Fruit fly (Drosophila melanogaster): ENCODE results near the gene ATPsynE.

The ATPsynE gene

dm6 chr3R:14353733-14354152, 27.0 kb downstream of the ATPsynE start (continued):
- TF ChIP-seq CG16815 (GFP tag; optimal IDR thresholded peaks at IDR 0.05) (peak; percentile 39), CG13424 (tag; optimal IDR thresholded peaks at IDR 0.05) (peak; percentile 71), CG4328 (GFP tag; optimal IDR thresholded peaks at IDR 0.05) (peak; percentile 9), Dad (GFP tag; optimal IDR thresholded peaks at IDR 0.05) (no peak), CG3163 (GFP tag; optimal IDR thresholded peaks at IDR 0.05) (no peak), CG8924 (tag; optimal IDR thresholded peaks at IDR 0.05) (peak; percentile 81), nerfin-2 (GFP tag; IDR thresholded peaks at IDR 0.05; ENCODE audit: partially characterized antibody) (no peak), CG10267 (tag; optimal IDR thresholded peaks at IDR 0.05) (peak; percentile 71), Hmx (GFP tag; optimal IDR thresholded peaks at IDR 0.05) (no peak), Mes4 (GFP tag; optimal IDR thresholded peaks at IDR 0.05) (no peak), twi (tag; optimal IDR thresholded peaks at IDR 0.05) (peak; percentile 21), CG14710 (tag; optimal IDR thresholded peaks at IDR 0.05) (peak; percentile 72), Myb (GFP tag; optimal IDR thresholded peaks at IDR 0.05) (no peak), CG13287 (GFP tag; IDR thresholded peaks at IDR 0.05; ENCODE audit: partially characterized antibody) (no peak), Deaf1 (tag; optimal IDR thresholded peaks at IDR 0.05) (peak; percentile 40), bowl (GFP tag; IDR thresholded peaks at IDR 0.05) (no peak), exex (tag; optimal IDR thresholded peaks at IDR 0.05) (peak; percentile 14), sim (GFP tag; IDR thresholded peaks at IDR 0.05) (peak; percentile 18; the same call in 1 of the 2 replicates), CG5245 (GFP tag; optimal IDR thresholded peaks at IDR 0.05) (peak; percentile 49), abd-A (tag; optimal IDR thresholded peaks at IDR 0.05) (no peak), dm (GFP tag; optimal IDR thresholded peaks at IDR 0.05) (no peak), CTCF (GFP tag; optimal IDR thresholded peaks at IDR 0.05) (peak; percentile 35), gt (GFP tag; IDR thresholded peaks at IDR 0.05) (no peak), klu (GFP tag; IDR thresholded peaks at IDR 0.05) (peak; percentile 42; the same call in 1 of the 2 replicates), tx (GFP tag; optimal IDR thresholded peaks at IDR 0.05) (no peak), HLHmδ (GFP tag; optimal IDR thresholded peaks at IDR 0.05) (no peak), tna (GFP tag; IDR thresholded peaks at IDR 0.05; ENCODE audit: partially characterized antibody) (no peak), CG12659 (GFP tag; optimal IDR thresholded peaks at IDR 0.05) (peak; percentile 59), Ravus (GFP tag; IDR thresholded peaks at IDR 0.05) (no peak), Stat92E (GFP tag; optimal IDR thresholded peaks at IDR 0.05) (no peak), lab (GFP tag; optimal IDR thresholded peaks at IDR 0.05) (peak; percentile 90), sna (GFP tag; IDR thresholded peaks at IDR 0.05; ENCODE audit: partially characterized antibody) (no peak), CG4854 (GFP tag; optimal IDR thresholded peaks at IDR 0.05) (peak; percentile 4), B-H2 (GFP tag; optimal IDR thresholded peaks at IDR 0.05) (no peak), ro (GFP tag; IDR thresholded peaks at IDR 0.05) (no peak; the same call in 1 of the 2 replicates), jing (GFP tag; optimal IDR thresholded peaks at IDR 0.05) (peak; percentile 0), nom (GFP tag; optimal IDR thresholded peaks at IDR 0.05) (peak; percentile 87), pb (GFP tag; optimal IDR thresholded peaks at IDR 0.05) (no peak), gro (GFP tag; optimal IDR thresholded peaks at IDR 0.05) (no peak), CG10274 (GFP tag; optimal IDR thresholded peaks at IDR 0.05) (no peak), Dref (GFP tag; IDR thresholded peaks at IDR 0.05) (no peak), nmo (GFP tag; optimal IDR thresholded peaks at IDR 0.05) (peak; percentile 74), Asciz (GFP tag; optimal IDR thresholded peaks at IDR 0.05) (peak; percentile 85), MTF-1 (GFP tag; optimal IDR thresholded peaks at IDR 0.05; ENCODE audit: borderline replicate concordance) (peak; percentile 20), CG2202 (tag; optimal IDR thresholded peaks at IDR 0.05) (no peak), dmrt99B (tag; optimal IDR thresholded peaks at IDR 0.05) (peak; percentile 89), lilli (GFP tag; optimal IDR thresholded peaks at IDR 0.05) (peak; percentile 18), CG10979 (tag; optimal IDR thresholded peaks at IDR 0.05) (peak; percentile 82), CG6254 (GFP tag; optimal IDR thresholded peaks at IDR 0.05) (peak; percentile 62), CG7372 (GFP tag; IDR thresholded peaks at IDR 0.05) (peak; percentile 44), Atf3 (GFP tag; optimal IDR thresholded peaks at IDR 0.05) (no peak)
